Fruit fly (Drosophila melanogaster): ENCODE data around the gene sdk.

DNA sequence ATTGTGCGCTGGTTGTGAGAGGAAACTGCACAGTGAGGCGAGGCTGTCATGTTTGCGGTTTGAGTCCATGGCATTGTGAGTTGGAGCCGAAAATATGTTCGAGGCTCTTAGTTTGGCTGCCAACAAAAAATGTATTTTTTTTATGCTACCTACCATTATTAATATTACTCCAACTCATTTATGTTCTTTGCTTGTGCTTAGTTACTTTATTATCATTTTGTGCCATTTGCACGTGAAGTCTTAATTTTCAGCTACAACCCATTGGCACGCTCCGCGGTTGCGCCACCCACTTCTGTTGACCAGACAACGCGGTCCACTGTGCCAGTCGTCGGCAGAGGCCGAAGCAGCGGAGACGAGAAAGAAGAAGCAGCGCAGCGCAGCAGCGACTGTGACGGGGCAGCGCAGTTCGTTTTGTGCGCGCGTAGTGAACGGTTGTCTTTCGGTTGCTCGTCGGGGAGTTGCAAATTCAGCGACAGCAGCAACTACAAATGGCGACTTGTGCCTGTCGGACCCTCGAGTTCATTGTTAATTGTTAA, at the start of gene sdk:
- TF ChIP-seq toe (GFP tag; optimal IDR thresholded peaks at IDR 0.05) (peak; percentile 61), CG7045 (GFP tag; optimal IDR thresholded peaks at IDR 0.05) (peak; percentile 67), kay (GFP tag; ENCODE audit: borderline replicate concordance) (no peak), CG11617 (GFP tag; optimal IDR thresholded peaks at IDR 0.05) (peak; percentile 82), Clk (GFP tag; optimal IDR thresholded peaks at IDR 0.05) (peak; percentile 53), CG12768 (GFP tag; optimal IDR thresholded peaks at IDR 0.05) (peak; percentile 65), CG5204 (GFP tag; optimal IDR thresholded peaks at IDR 0.05) (peak; percentile 73), CG14711 (tag; optimal IDR thresholded peaks at IDR 0.05) (peak; percentile 56), Mnt (GFP tag; optimal IDR thresholded peaks at IDR 0.05) (peak; percentile 78), cic (GFP tag; optimal IDR thresholded peaks at IDR 0.05) (no peak), Hr96 (GFP tag; optimal IDR thresholded peaks at IDR 0.05) (peak; percentile 95), Crg-1 (GFP tag; optimal IDR thresholded peaks at IDR 0.05) (peak; percentile 71), tj (GFP tag; optimal IDR thresholded peaks at IDR 0.05) (peak; percentile 59)

Measured in whole organism, adult.